Worm (Caenorhabditis elegans) whole organism, L1 larva: ENCODE results near the gene F58E2.5.

Experiments used
- Y116A8C.19 ChIP-seq: sonication (generic microtip); optimal IDR thresholded peaks from 2 replicates; lab custom pipeline; 2016; ENCODE audit warnings: missing compliant biosample characterization, missing genetic modification characterization, borderline replicate concordance
- nhr-76 ChIP-seq: sonication (generic microtip); optimal IDR thresholded peaks from 2 replicates; lab custom pipeline; 2017; ENCODE audit warnings: missing biosample characterization, missing genetic modification characterization
- unc-62 ChIP-seq: fragments of 150-350 bp; optimal IDR thresholded peaks from 2 replicates; lab custom pipeline; 2014; ENCODE audit warnings: missing biosample characterization, missing genetic modification reagents, missing genetic modification characterization

- TF ChIP-seq nhr-76 (tag; lab: Kevin White, UChicago) (no peak), unc-62 (no peak), Y116A8C.19 (no peak)
These were observed 3.9 kb upstream of the F58E2.5 start, which contains the start of gene grd-10 for ce11 chrIV:3440848-3441247.
